Worm (Caenorhabditis elegans): Measurements from ENCODE around the gene ugt-29.

Gene ugt-29

DNA sequence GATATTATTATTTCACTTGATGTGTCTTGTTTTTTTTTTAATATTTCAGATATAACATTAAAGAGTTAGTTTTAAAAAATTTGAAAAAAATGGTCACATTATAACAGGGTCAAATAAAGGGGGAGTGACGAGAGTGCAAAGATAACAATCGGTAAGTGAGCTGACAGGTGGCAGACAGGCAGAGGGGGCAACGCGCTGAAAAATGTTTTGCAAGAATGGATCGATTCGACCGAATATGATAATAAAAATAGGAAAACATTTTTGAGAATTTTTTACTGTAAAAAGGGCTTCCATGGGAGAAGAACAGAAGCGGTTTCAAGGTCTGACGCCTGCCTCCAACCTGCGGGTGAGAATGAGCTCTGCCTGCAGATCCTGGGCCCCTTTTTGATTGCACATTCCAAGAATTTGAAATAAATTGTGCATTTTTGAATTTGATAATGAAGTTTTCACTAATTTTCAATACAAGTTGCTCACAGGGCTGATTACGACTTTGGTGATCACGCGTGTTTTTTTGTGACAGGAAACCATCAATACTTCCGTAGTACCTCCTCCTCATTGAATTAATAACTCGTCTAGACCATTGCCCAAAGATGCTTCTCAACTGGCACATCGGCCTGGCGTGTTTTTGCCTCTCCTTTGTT lies at the start of gene ugt-29, which contains the start of gene srx-5:
Gene ugt-29, minus strand, starts transcription at position 101 of the 641 bp plus-strand sequence.
Gene srx-5, plus strand, starts transcription at position 591 of the 641 bp plus-strand sequence.
- TF ChIP-seq nhr-47 (tag; optimal IDR thresholded peaks at IDR 0.05), result no peak
- TF ChIP-seq ceh-63 (GFP tag; optimal IDR thresholded peaks at IDR 0.05), result no peak
- TF ChIP-seq hlh-4 (tag; optimal IDR thresholded peaks at IDR 0.05), result no peak
- TF ChIP-seq ceh-88 (GFP tag; IDR thresholded peaks at IDR 0.05), result no peak
- no peak for TF ChIP-seq nhr-77 (tag; optimal IDR thresholded peaks at IDR 0.05)
- TF ChIP-seq nhr-84 (tag; optimal IDR thresholded peaks at IDR 0.05), result no peak
- no peak for TF ChIP-seq unc-62 (GFP tag; optimal IDR thresholded peaks at IDR 0.05)
- TF ChIP-seq vab-15 (tag; optimal IDR thresholded peaks at IDR 0.05), result no peak
- TF ChIP-seq tbx-2 (tag; optimal IDR thresholded peaks at IDR 0.05), result no peak
- TF ChIP-seq fkh-8 (tag; optimal IDR thresholded peaks at IDR 0.05), result no peak
- no peak for TF ChIP-seq mef-2 (tag; optimal IDR thresholded peaks at IDR 0.05)
- no peak for TF ChIP-seq egl-27 (tag; optimal IDR thresholded peaks at IDR 0.05)
- no peak for TF ChIP-seq ces-1 (GFP tag; optimal IDR thresholded peaks at IDR 0.05)

DNA sequence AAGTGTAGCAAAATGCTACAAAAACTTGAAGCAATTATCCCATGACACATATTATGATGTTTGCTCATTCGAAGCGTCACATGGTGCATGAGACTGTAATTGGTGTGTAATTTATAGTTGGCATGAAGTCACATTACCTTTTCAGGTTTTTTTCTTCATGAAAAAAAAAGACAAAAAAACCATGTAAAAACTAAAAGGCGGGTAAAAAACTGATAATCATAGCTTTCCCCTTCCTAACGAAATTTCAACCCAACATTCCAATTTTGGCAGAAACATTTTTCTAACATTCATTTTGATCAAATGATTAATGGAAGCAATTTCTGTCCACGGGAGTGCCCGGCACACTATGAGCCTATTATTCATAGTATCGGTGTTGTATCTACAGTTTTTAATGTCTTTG lies 48.7 kb upstream of the ugt-29 start, which contains the start of gene sri-4:
Gene sri-4, plus strand, starts transcription at position 301 of the 400 bp plus-strand sequence.
- no peak for TF ChIP-seq ceh-8 (GFP tag; optimal IDR thresholded peaks at IDR 0.05)
- no peak for TF ChIP-seq fkh-4 (tag; optimal IDR thresholded peaks at IDR 0.05; ENCODE audit: borderline replicate concordance)
- TF ChIP-seq unc-86 (tag; optimal IDR thresholded peaks at IDR 0.05), result no peak
- TF ChIP-seq Y116A8C.19 (tag; optimal IDR thresholded peaks at IDR 0.05; ENCODE audit: borderline replicate concordance), result no peak
- TF ChIP-seq C34B4.2 (tag; optimal IDR thresholded peaks at IDR 0.05), result no peak
- TF ChIP-seq nhr-77 (tag; optimal IDR thresholded peaks at IDR 0.05), result no peak
- TF ChIP-seq vab-15 (tag; optimal IDR thresholded peaks at IDR 0.05), result no peak
- no peak for TF ChIP-seq hlh-4 (tag; optimal IDR thresholded peaks at IDR 0.05)
- TF ChIP-seq pax-3 (tag; optimal IDR thresholded peaks at IDR 0.05), result no peak
- no peak for TF ChIP-seq ceh-88 (GFP tag; IDR thresholded peaks at IDR 0.05)
- no peak for TF ChIP-seq efl-1 (optimal IDR thresholded peaks at IDR 0.05)
- TF ChIP-seq efl-1 (GFP tag; optimal IDR thresholded peaks at IDR 0.05 in 1 of 2), result no peak

DNA sequence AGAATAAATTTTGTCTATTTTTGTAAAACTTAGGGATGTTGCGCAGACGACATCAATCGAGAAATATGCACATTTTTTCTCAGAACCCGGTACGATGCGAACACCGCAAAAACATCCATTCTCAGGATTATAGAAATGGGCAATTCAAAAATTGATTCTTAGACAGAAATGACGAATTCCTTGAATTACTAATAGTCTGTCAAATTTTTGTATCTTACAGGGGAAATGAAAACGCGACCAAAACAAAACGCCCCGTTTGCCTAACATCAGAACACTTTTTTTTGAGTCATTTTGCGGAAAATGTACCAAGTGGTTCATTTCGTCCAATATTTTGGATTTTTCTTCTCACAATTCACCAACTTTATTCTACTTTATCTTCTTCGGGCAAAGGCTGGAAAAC lies 44.0 kb upstream of the ugt-29 start, which contains the start of gene str-134:
Gene str-134, plus strand, starts transcription at position 301 of the 400 bp plus-strand sequence.
- TF ChIP-seq fkh-10 (GFP tag; optimal IDR thresholded peaks at IDR 0.05) (no peak), nhr-237 (tag; optimal IDR thresholded peaks at IDR 0.05) (no peak), hlh-17 (GFP tag; optimal IDR thresholded peaks at IDR 0.05; ENCODE audit: borderline replicate concordance) (no peak), tbx-2 (tag; optimal IDR thresholded peaks at IDR 0.05) (no peak), mab-9 (GFP tag; IDR thresholded peaks at IDR 0.05) (no peak), ceh-82 (tag; optimal IDR thresholded peaks at IDR 0.05) (no peak), efl-1 (optimal IDR thresholded peaks at IDR 0.05) (no peak), efl-1 (GFP tag; optimal IDR thresholded peaks at IDR 0.05 in 1 of 2) (no peak), C16A3.4 (tag; optimal IDR thresholded peaks at IDR 0.05) (no peak), lin-14 (GFP tag; optimal IDR thresholded peaks at IDR 0.05) (no peak), mdl-1 (tag; optimal IDR thresholded peaks at IDR 0.05) (no peak), nhr-76 (tag; optimal IDR thresholded peaks at IDR 0.05) (no peak), swsn-7 (tag; optimal IDR thresholded peaks at IDR 0.05) (no peak)

DNA sequence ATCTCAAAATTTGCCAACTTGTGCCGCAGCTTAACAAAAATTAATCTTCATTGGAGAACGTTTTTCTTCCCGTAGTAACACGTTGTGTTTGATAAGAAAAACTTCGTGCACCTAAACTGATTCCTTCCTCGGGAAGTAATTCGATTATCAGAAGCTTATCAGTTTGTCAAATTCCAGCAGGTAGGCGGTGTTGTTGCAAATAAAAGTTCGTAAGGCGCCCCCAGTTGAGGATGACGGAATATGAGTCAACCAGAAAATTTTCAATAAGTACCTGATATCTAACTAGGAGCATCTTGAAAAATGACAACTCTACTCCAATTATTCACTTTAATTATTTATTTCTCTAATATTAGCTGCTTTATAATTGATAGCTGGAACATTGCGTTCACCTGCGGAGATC lies 42.4 kb upstream of the ugt-29 start, which contains the start of gene C05E4.7:
Gene C05E4.7, plus strand, starts transcription at position 301 of the 400 bp plus-strand sequence.
- TF ChIP-seq sptf-1 (tag; optimal IDR thresholded peaks at IDR 0.05) (no peak), lin-39 (tag; optimal IDR thresholded peaks at IDR 0.05) (no peak), nhr-85 (tag) (no peak), efl-1 (optimal IDR thresholded peaks at IDR 0.05) (no peak), efl-1 (GFP tag; optimal IDR thresholded peaks at IDR 0.05 in 1 of 2) (peak in 1 of 2 experiments; percentile 32)

Measured in whole organism, L1 larva.